Fruit fly (Drosophila melanogaster): ENCODE results near the gene CG33181.

CG33181 gene

DNA sequence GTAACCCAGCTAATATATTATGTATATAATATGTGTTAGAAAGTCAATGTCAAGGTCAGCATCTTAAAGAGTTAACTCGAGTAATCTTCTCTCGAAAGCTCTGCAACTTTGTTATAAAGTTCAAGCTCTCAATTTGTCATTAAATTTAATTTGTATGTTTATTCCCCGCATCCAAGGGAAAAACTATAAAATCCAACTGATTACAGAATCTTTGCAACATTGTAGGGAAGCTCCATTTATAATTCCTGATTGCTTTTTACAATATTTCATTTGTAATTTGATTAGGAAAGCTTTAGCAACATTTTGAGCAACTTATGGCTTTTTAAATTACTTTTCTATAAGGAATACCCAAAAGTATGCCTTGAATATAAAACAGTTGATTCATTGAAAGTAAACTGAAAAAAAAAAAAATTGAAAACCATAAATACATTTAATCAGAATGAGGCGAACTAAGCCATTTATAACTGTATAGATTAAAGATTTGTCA lies 22.4 kb upstream of the CG33181 start:
- TF ChIP-seq noc (tag; optimal IDR thresholded peaks at IDR 0.05) = no peak

DNA sequence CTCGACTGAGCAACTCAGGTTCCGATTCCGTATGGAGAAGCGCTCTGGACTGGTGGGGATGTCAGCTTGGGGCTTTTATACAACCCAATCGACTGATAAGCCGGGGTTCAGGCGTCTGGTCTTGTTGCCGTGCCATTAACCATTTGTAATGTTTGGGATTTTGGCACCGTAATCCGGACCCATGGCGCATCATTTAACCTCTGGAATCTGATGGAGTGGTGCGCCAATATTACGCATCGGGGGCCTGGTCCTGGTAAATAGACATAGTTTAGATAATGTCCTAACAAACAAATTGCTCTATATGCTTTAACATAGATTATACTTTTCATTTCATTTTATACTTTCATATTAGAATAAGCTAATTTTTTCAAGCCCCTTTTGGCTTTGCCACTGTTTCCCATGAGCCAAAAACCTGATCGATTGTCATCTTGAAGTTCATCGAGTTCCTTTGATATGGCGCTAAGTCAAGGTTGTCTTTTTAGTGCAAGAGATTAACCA lies 20.1 kb upstream of the CG33181 start, which contains the start of gene CG12116:
Gene CG12116, minus strand, starts transcription at position 51 of the 498 bp plus-strand sequence.
- TF ChIP-seq noc (tag; optimal IDR thresholded peaks at IDR 0.05) = peak; percentile 40

DNA sequence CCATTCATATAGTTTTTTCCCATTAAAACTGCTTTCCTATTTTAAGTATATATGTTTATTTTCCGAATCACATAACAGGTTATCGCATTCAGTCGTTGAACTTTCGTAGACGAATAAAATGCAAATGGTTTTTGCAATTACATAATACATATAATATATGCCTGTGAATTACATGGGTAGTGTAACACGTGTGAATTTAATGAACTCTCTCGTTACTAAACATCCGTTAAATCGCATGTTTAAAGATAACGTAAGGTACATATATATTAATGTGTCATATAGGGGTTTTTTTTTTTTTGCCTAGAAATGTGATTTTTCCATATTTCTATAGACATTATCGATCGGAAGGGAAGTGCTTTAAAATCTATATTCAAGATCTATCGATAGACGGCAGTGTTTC lies 19.5 kb upstream of the CG33181 start:
- no peak for TF ChIP-seq noc (tag; optimal IDR thresholded peaks at IDR 0.05)

DNA sequence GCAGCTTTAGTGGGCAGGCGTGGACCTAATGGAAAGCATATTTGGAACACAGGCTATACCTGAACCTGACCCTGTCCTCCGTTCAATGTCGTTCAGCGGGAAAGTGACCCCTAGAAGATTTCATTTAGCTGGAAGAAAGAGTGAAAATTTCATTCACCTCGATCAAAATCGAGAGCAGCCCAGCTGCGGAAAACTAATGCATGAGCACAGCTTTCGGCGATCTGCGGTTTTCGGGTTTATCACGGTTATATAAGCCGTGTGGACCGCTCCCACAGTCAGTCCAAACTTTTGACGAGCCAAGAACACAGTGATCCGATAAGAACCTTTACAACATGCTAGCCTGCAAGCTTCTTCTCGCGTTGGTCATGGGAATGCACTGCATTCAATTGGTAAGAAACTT lies 18.6 kb upstream of the CG33181 start, which contains the start of gene Cp7Fa:
Gene Cp7Fa, plus strand, starts transcription at position 301 of the 400 bp plus-strand sequence.
- no peak for TF ChIP-seq noc (tag; optimal IDR thresholded peaks at IDR 0.05)

DNA sequence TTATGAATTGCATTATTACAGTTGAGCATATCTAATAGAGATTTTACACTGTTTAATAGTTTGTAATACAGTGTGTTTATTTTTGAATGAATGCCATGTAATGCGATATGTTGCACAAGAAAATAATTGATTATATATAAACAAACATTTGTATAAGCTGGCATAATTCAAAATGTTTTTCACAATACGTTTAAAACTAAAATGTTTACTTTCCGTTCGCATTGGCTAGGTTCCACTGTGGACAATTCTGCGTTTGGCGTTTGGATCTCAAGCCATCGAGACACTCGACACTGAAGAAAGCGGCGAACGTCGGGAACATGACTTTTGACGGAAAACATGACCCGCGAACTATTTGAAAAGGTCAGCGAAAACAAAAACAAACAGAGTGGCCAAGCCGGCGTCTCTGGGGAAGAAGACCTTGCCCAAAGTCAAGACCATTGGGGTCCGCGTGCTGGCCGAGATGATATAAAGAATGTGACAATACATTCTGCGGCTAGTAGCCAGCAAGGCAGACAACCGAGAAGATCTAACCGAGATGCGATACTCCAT lies 15.7 kb upstream of the CG33181 start, which contains the start of gene Cp7Fb:
Gene Cp7Fb, plus strand, starts transcription at position 499 of the 549 bp plus-strand sequence.
- TF ChIP-seq noc (tag; optimal IDR thresholded peaks at IDR 0.05) = no peak

DNA sequence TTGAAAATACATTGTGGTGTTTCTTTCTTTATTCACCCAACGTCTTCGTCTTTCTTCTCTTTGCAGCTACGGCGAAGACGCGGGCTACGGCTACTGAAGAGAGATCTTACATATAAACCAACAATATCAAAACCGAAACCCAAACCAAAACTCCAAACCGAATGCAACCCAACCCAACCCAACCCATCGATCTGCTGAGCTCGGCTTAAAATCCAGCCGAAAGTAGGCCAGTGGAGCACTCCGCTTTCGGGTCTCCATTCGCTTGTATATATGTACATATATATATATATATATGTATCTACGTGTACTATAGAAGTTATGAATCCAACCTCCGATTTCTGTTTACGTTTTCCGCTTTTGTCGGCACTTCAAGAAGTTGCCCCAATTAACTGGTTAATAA lies 13.5 kb upstream of the CG33181 start:
- TF ChIP-seq noc (tag; optimal IDR thresholded peaks at IDR 0.05) = no peak

DNA sequence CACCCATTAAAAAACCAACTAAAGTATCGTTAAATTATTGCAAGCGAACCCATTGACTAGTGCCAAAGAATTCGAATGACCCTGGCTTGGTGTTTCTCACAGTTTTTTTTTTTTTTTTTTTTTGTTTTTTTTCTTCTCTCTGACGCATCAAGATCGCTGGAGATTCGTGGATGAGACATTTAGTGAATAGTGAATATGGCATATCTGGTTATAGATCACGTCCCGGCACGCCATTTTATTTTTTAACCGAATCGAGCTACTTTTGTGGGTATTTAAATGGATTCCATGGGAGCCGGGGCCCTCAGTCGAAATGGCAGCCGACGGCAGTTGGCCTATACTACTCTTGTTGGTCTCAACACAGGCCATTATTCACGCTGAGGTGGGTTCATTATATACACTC lies 12.3 kb upstream of the CG33181 start, which contains the start of gene Cp7Fc:
Gene Cp7Fc, plus strand, starts transcription at position 301 of the 400 bp plus-strand sequence.
- no peak for TF ChIP-seq noc (tag; optimal IDR thresholded peaks at IDR 0.05)

DNA sequence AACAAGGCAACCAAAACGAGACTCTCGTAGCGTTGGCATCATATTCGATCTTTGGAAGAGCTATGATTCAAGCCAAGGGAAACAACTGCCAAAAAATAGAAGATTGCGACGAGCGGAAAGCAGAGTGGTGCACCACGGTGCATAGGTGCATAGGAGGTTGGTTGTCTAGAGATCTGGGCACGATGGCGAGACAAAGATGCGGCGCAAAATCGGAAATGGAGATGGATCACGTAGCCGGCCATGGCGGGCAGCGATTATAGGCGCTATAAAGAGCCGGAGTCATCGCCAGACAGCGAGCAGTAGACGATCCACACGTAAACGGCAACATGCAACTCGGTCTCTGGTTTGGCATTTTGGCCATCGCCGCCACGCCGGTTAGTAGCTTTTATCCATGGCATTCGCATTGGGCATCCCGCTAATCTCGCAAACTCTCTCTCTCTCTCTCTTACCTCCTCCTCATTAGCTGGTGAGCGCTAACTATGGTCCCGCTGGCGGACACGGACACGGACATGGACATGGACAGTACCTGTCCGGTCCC lies 10.0 kb upstream of the CG33181 start, which contains the start of gene Cp36:
Gene Cp36, plus strand, starts transcription at position 289 of the 538 bp plus-strand sequence.
- TF ChIP-seq noc (tag; optimal IDR thresholded peaks at IDR 0.05) = no peak

DNA sequence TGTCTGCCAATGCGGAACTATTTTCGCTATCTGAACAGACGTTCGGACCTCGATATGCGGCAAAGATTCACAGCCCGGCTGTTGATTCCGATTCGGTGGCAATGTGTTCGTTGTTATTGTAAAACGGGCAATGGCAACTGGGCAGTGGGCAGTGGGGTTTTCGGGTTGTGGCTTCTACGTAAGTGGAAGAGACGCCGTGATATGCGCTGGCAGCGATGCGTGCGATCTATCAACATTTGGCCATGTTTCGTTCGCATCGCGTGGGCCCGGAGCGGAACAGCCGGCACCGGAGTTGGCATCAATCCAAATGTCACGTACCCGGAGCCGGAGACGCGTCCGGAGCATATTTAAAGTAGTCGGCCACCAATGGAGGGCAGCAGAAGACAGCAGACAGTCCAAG lies 7.7 kb upstream of the CG33181 start, which contains the start of gene Cp38:
Gene Cp38, plus strand, starts transcription at position 376 of the 400 bp plus-strand sequence.
- no peak for TF ChIP-seq noc (tag; optimal IDR thresholded peaks at IDR 0.05)

DNA sequence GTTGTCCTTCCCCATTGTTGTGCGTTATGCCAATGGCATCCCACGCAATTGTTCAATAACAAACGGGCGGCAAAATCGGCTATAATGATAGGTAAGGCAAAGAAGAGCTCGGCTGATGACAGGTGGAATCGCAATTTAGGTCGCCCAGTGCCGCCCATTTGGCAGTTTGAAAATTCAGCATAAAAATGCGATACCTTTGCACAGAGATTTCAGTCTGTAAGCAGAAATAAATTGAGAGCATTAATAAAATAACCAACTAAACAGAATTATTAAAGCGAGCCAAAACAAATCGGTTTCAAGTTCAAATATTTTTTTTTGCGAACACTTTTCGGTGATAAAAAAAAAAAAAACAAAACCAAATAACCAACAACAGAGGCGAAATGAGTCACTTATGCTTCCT lies 5.5 kb upstream of the CG33181 start, which contains the start of gene CG33223:
Gene CG33223, minus strand, starts transcription at position 215 of the 400 bp plus-strand sequence.
- TF ChIP-seq noc (tag; optimal IDR thresholded peaks at IDR 0.05) = no peak

DNA sequence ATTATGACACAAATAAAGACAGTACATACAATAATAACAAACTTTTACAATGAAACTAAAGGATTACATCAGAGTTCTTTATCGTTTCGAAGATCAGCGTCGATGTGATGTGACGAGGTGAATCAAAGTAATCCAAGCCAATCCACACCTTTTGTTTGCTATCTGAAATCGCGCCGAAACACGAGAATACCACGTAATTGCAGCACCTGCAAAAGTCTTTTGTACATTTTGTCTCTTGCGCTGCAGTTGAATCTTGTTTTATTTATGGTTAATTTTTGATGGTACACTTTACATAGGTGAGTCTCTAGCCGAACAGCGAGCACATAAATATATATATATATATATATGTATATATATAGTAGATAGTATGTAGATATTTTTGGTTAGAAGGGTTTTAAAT lies 4.4 kb upstream of the CG33181 start:
- no peak for TF ChIP-seq noc (tag; optimal IDR thresholded peaks at IDR 0.05)

DNA sequence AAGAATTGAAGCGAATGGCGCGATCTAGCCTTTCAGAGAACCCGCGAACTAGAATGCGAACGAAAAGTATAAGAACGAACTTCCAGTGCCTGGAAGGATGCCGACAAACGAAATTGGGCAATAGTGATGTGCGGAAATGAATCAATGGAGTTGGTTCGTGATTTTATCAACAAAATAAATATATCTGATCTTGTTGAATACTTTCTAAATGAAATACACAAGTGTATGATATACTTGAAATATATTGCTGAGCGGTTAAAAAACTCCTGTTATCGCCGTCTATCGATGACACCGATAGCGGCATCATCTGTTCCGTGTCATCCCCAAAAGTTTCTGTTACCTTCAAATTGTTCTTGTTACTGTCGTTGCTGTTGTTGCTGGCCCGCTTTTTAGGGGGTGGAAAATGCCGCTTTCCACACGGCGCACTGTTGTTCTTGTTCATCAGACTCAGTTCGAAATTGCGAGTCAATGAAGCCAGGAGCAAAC lies 380 bp downstream of the CG33181 start, which contains the start of gene otu:
Gene otu, minus strand, starts transcription at position 51 of the 486 bp plus-strand sequence.
- no peak for TF ChIP-seq noc (tag; optimal IDR thresholded peaks at IDR 0.05)

DNA sequence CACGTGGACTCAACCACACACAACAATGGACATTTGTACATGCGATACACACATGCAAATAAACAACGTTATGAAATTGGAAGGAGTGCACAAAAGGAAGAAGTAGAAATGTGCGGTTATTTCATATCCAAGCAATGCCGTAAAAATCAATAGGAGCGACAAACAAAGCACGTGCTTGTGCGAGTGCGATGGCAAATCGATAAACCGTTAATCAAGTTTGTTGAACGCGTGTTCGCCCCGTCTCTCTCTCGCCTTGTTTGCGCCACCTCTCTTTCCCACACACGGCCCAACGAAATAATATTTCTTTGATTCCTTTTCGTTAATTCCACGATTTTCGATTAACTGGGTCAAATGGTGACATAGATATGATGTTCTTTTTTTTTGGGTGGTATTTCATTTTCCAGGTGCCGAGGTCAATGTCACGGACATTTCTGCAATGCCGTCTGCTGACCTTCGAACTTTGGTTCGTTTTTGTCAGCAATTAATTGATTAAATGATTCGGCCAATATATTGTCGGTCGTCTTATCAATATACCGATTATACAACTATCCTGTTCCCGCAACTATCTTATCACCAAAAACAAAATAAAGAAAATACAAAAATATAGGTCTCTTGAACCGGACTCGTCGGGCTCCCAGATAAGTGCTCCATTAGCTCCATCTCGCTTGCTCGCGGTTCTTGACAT lies 1.3 kb downstream of the CG33181 start:
- no peak for TF ChIP-seq noc (tag; optimal IDR thresholded peaks at IDR 0.05)

DNA sequence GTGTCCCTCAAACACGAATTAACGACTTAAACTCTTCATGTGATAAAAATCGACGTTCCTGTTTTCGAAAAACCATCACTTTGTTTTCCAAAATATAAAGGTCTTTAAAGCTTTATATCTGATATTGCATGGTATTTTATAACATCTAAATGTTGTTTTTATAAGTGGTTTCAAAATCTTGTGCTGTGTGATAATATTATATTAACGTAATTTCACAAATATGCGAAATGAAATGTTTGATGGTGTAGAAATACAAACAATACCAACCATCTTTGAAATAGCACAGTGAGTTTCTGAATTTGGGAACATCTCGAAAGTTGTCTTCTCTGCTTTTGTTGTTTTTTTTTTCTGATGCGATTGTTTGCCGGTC lies 1.8 kb downstream of the CG33181 start:
- peak; percentile 25 for TF ChIP-seq noc (tag; optimal IDR thresholded peaks at IDR 0.05)

DNA sequence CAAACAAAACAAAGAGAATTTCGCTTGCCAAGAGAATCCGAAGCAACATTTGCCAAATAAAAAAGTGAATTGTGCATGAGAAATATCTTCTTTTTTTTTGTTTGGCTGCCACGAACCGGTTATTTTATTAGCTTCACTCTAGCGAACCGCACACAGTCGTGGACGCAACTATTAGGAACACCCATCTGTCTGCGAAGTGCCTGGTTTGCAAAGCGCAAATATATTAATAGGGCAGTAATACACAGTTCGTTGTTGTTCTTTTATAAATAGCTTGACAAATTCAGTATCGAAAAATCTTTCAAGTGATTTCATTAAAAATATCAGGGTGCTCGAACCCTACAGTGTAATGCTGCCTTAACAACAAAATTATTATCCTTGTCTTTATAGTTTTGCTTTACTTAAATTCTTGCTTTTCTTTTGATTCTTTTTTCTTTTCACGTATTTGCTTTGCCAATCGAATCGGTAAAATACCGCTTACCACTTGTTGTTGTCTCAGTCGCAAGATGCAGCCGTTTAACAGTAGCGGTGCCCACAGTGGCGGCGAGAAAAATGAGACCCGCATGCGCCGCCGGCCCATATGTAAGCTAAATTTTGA lies 2.4 kb downstream of the CG33181 start:
- TF ChIP-seq noc (tag; optimal IDR thresholded peaks at IDR 0.05) = no peak

DNA sequence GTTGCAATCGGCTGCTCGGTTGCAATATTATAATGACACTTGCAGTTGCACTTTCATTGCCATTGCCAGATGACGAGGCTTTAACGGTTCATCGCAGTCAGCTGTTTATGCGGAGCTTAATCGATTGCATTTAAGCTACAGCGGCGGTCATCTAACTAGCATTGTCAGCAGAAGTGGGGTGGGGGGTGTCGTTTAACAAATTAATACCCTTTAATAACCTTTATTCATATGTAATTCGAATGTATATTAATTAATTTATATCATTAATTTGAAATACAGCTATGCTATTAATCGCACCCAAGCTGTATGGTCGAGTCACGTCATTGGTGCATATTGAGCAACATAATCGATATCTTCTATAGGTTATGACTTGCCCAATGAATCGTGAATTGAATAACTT lies 3.7 kb downstream of the CG33181 start:
- TF ChIP-seq noc (tag; optimal IDR thresholded peaks at IDR 0.05) = no peak
